Fruit fly (Drosophila melanogaster): Measurements from ENCODE around the gene Jon74E.

The Jon74E gene

dm6 chr3L:17563536-17564257 lies 14.8 kb upstream of the Jon74E start (continued):
- TF ChIP-seq unc-4 (GFP tag; IDR thresholded peaks at IDR 0.05; ENCODE audit: partially characterized antibody): peak; percentile 41
- no peak for TF ChIP-seq CG7271 (tag; optimal IDR thresholded peaks at IDR 0.05)
- TF ChIP-seq jumu (GFP tag; optimal IDR thresholded peaks at IDR 0.05): no peak
- TF ChIP-seq CG10274 (GFP tag; optimal IDR thresholded peaks at IDR 0.05): no peak
- TF ChIP-seq da (GFP tag; optimal IDR thresholded peaks at IDR 0.05): no peak
- no peak for TF ChIP-seq wdn (GFP tag; IDR thresholded peaks at IDR 0.05)
- TF ChIP-seq CG13775 (GFP tag; optimal IDR thresholded peaks at IDR 0.05): no peak
- TF ChIP-seq Hr39 (optimal IDR thresholded peaks at IDR 0.05): no peak
- TF ChIP-seq Fer2 (tag; optimal IDR thresholded peaks at IDR 0.05): no peak
- no peak for TF ChIP-seq unpg (GFP tag; optimal IDR thresholded peaks at IDR 0.05)
- TF ChIP-seq CG1024 (GFP tag; IDR thresholded peaks at IDR 0.05): no peak
- peak; percentile 48; the same call in 1 of the 3 replicates for TF ChIP-seq CG34224 (GFP tag; IDR thresholded peaks at IDR 0.05; ENCODE audit: partially characterized antibody)
- no peak for TF ChIP-seq pan (optimal IDR thresholded peaks at IDR 0.05)
- TF ChIP-seq pan (GFP tag; optimal IDR thresholded peaks at IDR 0.05 in 1 of 2, IDR thresholded peaks at IDR 0.05 in 1 of 2): peak in 1 of 2 experiments; percentile 23
- TF ChIP-seq otp (GFP tag; IDR thresholded peaks at IDR 0.05): no peak
- TF ChIP-seq CG30403 (GFP tag; optimal IDR thresholded peaks at IDR 0.05): no peak
- TF ChIP-seq Ravus (GFP tag; IDR thresholded peaks at IDR 0.05): no peak
- no peak for TF ChIP-seq CG2875 (GFP tag; optimal IDR thresholded peaks at IDR 0.05)
- TF ChIP-seq yki (optimal IDR thresholded peaks at IDR 0.05): peak; percentile 92
- no peak for TF ChIP-seq CG4707 (GFP tag; optimal IDR thresholded peaks at IDR 0.05)
- no peak for TF ChIP-seq Ssrp (tag; optimal IDR thresholded peaks at IDR 0.05)
- TF ChIP-seq gt (GFP tag; IDR thresholded peaks at IDR 0.05): no peak
- no peak for TF ChIP-seq CG10147 (GFP tag; optimal IDR thresholded peaks at IDR 0.05)
- TF ChIP-seq mirr (GFP tag; optimal IDR thresholded peaks at IDR 0.05): no peak
- TF ChIP-seq sens (GFP tag): peak; percentile 59
- TF ChIP-seq mam (GFP tag; optimal IDR thresholded peaks at IDR 0.05): no peak
- TF ChIP-seq dimm (GFP tag; IDR thresholded peaks at IDR 0.05): no peak
- no peak for TF ChIP-seq CG4854 (GFP tag; optimal IDR thresholded peaks at IDR 0.05)
- no peak for TF ChIP-seq fd102C (GFP tag; optimal IDR thresholded peaks at IDR 0.05)
- TF ChIP-seq nom (GFP tag; optimal IDR thresholded peaks at IDR 0.05): peak; percentile 66
- TF ChIP-seq CG4820 (GFP tag; optimal IDR thresholded peaks at IDR 0.05): no peak
- TF ChIP-seq Doc3 (GFP tag; IDR thresholded peaks at IDR 0.05; ENCODE audit: partially characterized antibody): 0 out of 3 replicates have a peak, but pooled peaks have one; percentile 49
- TF ChIP-seq ac (GFP tag; optimal IDR thresholded peaks at IDR 0.05): no peak
- no peak for TF ChIP-seq gcm (GFP tag; optimal IDR thresholded peaks at IDR 0.05)
- no peak for TF ChIP-seq CG33213 (GFP tag; optimal IDR thresholded peaks at IDR 0.05)
- TF ChIP-seq CHES-1-like (GFP tag; optimal IDR thresholded peaks at IDR 0.05): no peak
- TF ChIP-seq org-1 (GFP tag; optimal IDR thresholded peaks at IDR 0.05): no peak
- no peak for TF ChIP-seq Lpt (GFP tag; optimal IDR thresholded peaks at IDR 0.05)
- TF ChIP-seq Hey (tag; optimal IDR thresholded peaks at IDR 0.05): no peak
- no peak for TF ChIP-seq stc (GFP tag; IDR thresholded peaks at IDR 0.05)
- no peak for TF ChIP-seq CG14441 (GFP tag; IDR thresholded peaks at IDR 0.05)
- no peak for TF ChIP-seq CG1602 (GFP tag; optimal IDR thresholded peaks at IDR 0.05)
- TF ChIP-seq CG17912 (GFP tag; optimal IDR thresholded peaks at IDR 0.05): no peak
- no peak for TF ChIP-seq cato (GFP tag; optimal IDR thresholded peaks at IDR 0.05; ENCODE audit: borderline replicate concordance)
- no peak for TF ChIP-seq gem (tag; optimal IDR thresholded peaks at IDR 0.05)
- TF ChIP-seq tin (GFP tag; optimal IDR thresholded peaks at IDR 0.05): no peak
- TF ChIP-seq Dll (GFP tag; IDR thresholded peaks at IDR 0.05; ENCODE audit: partially characterized antibody): peak; percentile 59; the same call in 2 of the 4 replicates
- no peak for TF ChIP-seq CG15011 (GFP tag; optimal IDR thresholded peaks at IDR 0.05)
- TF ChIP-seq CG13287 (GFP tag; IDR thresholded peaks at IDR 0.05; ENCODE audit: partially characterized antibody): peak; percentile 19
- TF ChIP-seq Dref (GFP tag; IDR thresholded peaks at IDR 0.05): no peak
- no peak for TF ChIP-seq abd-A (tag; optimal IDR thresholded peaks at IDR 0.05)
